Fruit fly (Drosophila melanogaster) whole organism, embryonic: ENCODE measurements around the gene NijC.
A peak's percentile ranks its signal among the peaks of the same experiment; 100 is the strongest.

Experiments used
- Blimp-1 ChIP-seq: fragments of 200-800 bp; sonication (Bioruptor generic); optimal IDR thresholded peaks from 3 replicates; lab custom pipeline; 2018; ENCODE audit warnings: missing biosample characterization, missing genetic modification characterization, mild to moderate bottlenecking, moderate library complexity, missing genetic modification reagents
- CG10654 ChIP-seq: fragments of 200-800 bp; sonication (Bioruptor generic); optimal IDR thresholded peaks from 2 replicates; lab custom pipeline; 2016; ENCODE audit warnings: missing biosample characterization, missing genetic modification characterization
- CG11398 ChIP-seq: fragments of 200-800 bp; sonication (Bioruptor generic); optimal IDR thresholded peaks from 2 replicates; lab custom pipeline; 2016; ENCODE audit warnings: missing biosample characterization, missing genetic modification characterization
- CG11504 ChIP-seq: fragments of 200-800 bp; sonication (Bioruptor generic); optimal IDR thresholded peaks from 3 replicates; lab custom pipeline; 2019; ENCODE audit warnings: missing biosample characterization, mild to moderate bottlenecking, missing genetic modification characterization, moderate library complexity
- CG12155 ChIP-seq: fragments of 200-800 bp; sonication (Bioruptor generic); optimal IDR thresholded peaks from 3 replicates; lab custom pipeline; 2016; ENCODE audit warnings: missing biosample characterization, missing genetic modification characterization
- CG12391 ChIP-seq: fragments of 200-800 bp; sonication (Bioruptor generic); optimal IDR thresholded peaks from 3 replicates; lab custom pipeline; 2018; ENCODE audit warnings: missing biosample characterization, mild to moderate bottlenecking, missing genetic modification characterization, moderate library complexity
- CG13296 ChIP-seq: fragments of 200-800 bp; sonication (Bioruptor generic); optimal IDR thresholded peaks from 3 replicates; lab custom pipeline; 2018; ENCODE audit warnings: missing biosample characterization, mild to moderate bottlenecking, missing genetic modification characterization
- CG13424 ChIP-seq: fragments of 200-800 bp; sonication (Bioruptor generic); optimal IDR thresholded peaks from 2 replicates; lab custom pipeline; 2019; ENCODE audit warnings: missing biosample characterization, mild to moderate bottlenecking, missing genetic modification characterization, moderate library complexity
- CG13775 ChIP-seq: fragments of 200-800 bp; sonication (Bioruptor generic); optimal IDR thresholded peaks from 3 replicates; lab custom pipeline; 2017; ENCODE audit warnings: missing biosample characterization, mild to moderate bottlenecking, missing genetic modification characterization
- CG14710 ChIP-seq: fragments of 200-800 bp; sonication (Bioruptor generic); optimal IDR thresholded peaks from 3 replicates; lab custom pipeline; 2019; ENCODE audit warnings: missing biosample characterization, mild to moderate bottlenecking, missing genetic modification characterization, moderate library complexity
- CG15269 ChIP-seq: fragments of 200-800 bp; sonication (Bioruptor generic); optimal IDR thresholded peaks from 2 replicates; lab custom pipeline; 2018; ENCODE audit warnings: missing biosample characterization, mild to moderate bottlenecking, missing genetic modification characterization, moderate library complexity
- CG1602 ChIP-seq: fragments of 200-800 bp; sonication (Bioruptor generic); optimal IDR thresholded peaks from 3 replicates; lab custom pipeline; 2016; ENCODE audit warnings: missing biosample characterization, missing genetic modification characterization
- CG1647 ChIP-seq: fragments of 200-800 bp; sonication (Bioruptor generic); optimal IDR thresholded peaks from 3 replicates; lab custom pipeline; 2016; ENCODE audit warnings: missing biosample characterization, missing genetic modification characterization
- CG17912 ChIP-seq: fragments of 200-800 bp; sonication (Bioruptor generic); optimal IDR thresholded peaks from 2 replicates; lab custom pipeline; 2018; ENCODE audit warnings: missing biosample characterization, mild to moderate bottlenecking, missing genetic modification characterization
- CG2678 ChIP-seq: fragments of 200-800 bp; sonication (Bioruptor generic); optimal IDR thresholded peaks from 3 replicates; lab custom pipeline; 2019; ENCODE audit warnings: missing biosample characterization, mild to moderate bottlenecking, missing genetic modification characterization, moderate library complexity
- CG30020 ChIP-seq: fragments of 200-800 bp; optimal IDR thresholded peaks from 2 replicates; lab custom pipeline; 2019; ENCODE audit warnings: missing biosample characterization, mild to moderate bottlenecking, missing genetic modification characterization, moderate library complexity
- CG31224 ChIP-seq: fragments of 200-800 bp; sonication (Bioruptor generic); IDR thresholded peaks from 2 replicates; pipeline ENCODE4 v1.3.6; 2022; ENCODE audit warnings: missing biosample characterization, missing genetic modification characterization
- CG31365 ChIP-seq: fragments of 200-800 bp; sonication (Bioruptor generic); optimal IDR thresholded peaks from 2 replicates; lab custom pipeline; 2018; ENCODE audit warnings: missing biosample characterization, mild to moderate bottlenecking, missing genetic modification characterization
- CG32767 ChIP-seq: fragments of 200-800 bp; sonication (Bioruptor generic); IDR thresholded peaks from 2 replicates; pipeline ENCODE4 v1.3.6; 2022; ENCODE audit warnings: missing biosample characterization, missing genetic modification characterization
- CG33213 ChIP-seq: fragments of 200-800 bp; sonication (Bioruptor generic); optimal IDR thresholded peaks from 3 replicates; lab custom pipeline; 2016; ENCODE audit warnings: missing biosample characterization, missing genetic modification characterization
- CG3726 ChIP-seq: fragments of 200-800 bp; sonication (Bioruptor generic); IDR thresholded peaks from 3 replicates; pipeline ENCODE4, ENCODE4 v1.3.6; 2022; ENCODE audit warnings: missing biosample characterization, missing genetic modification characterization
- CG4820 ChIP-seq: fragments of 200-800 bp; sonication (Bioruptor generic); optimal IDR thresholded peaks from 3 replicates; lab custom pipeline; 2016; ENCODE audit warnings: missing biosample characterization, missing genetic modification characterization
- CG7271 ChIP-seq: fragments of 200-800 bp; sonication (Bioruptor generic); optimal IDR thresholded peaks from 2 replicates; lab custom pipeline; 2018; ENCODE audit warnings: missing biosample characterization, mild to moderate bottlenecking, missing genetic modification characterization, moderate library complexity
- CG7928 ChIP-seq: fragments of 200-800 bp; sonication (Bioruptor generic); optimal IDR thresholded peaks from 2 replicates; lab custom pipeline; 2017; ENCODE audit warnings: missing biosample characterization, mild to moderate bottlenecking, missing genetic modification characterization
- CrebB ChIP-seq: fragments of 200-800 bp; sonication (Bioruptor generic); optimal IDR thresholded peaks from 3 replicates; lab custom pipeline; 2018; ENCODE audit warnings: missing biosample characterization, mild to moderate bottlenecking, missing genetic modification characterization
- D19A ChIP-seq: fragments of 200-800 bp; optimal IDR thresholded peaks from 3 replicates; lab custom pipeline; 2019; ENCODE audit warnings: missing biosample characterization, mild to moderate bottlenecking, missing genetic modification characterization, moderate library complexity
- Dek ChIP-seq: fragments of 200-800 bp; sonication (Bioruptor generic); optimal IDR thresholded peaks from 3 replicates; lab custom pipeline; 2019; ENCODE audit warnings: missing biosample characterization, mild to moderate bottlenecking, missing genetic modification characterization, moderate library complexity
- Fer3 ChIP-seq: fragments of 200-800 bp; sonication (Bioruptor generic); optimal IDR thresholded peaks from 2 replicates; lab custom pipeline; 2018; ENCODE audit warnings: missing biosample characterization, mild to moderate bottlenecking, missing genetic modification characterization, moderate library complexity
- Hr51 ChIP-seq, 2 experiments: fragments of 200-800 bp; sonication (Bioruptor generic); optimal IDR thresholded peaks; 2 replicates in 1 of 2; 3 replicates in 1 of 2; lab custom pipeline; 2016 to 2018; ENCODE audit warnings: missing biosample characterization in 2 of 2, missing genetic modification characterization in 2 of 2, mild to moderate bottlenecking in 1 of 2, moderate library complexity in 1 of 2
- Hsf ChIP-seq: fragments of 200-800 bp; sonication (Bioruptor generic); optimal IDR thresholded peaks from 3 replicates; lab custom pipeline; 2016; ENCODE audit warnings: missing biosample characterization, missing genetic modification characterization
- Lim3 ChIP-seq: fragments of 200-800 bp; sonication (Bioruptor generic); IDR thresholded peaks from 2 replicates; pipeline ENCODE4 v1.3.6; 2022; ENCODE audit warnings: missing biosample characterization, missing genetic modification characterization
- MESR4 ChIP-seq: fragments of 200-800 bp; sonication (Bioruptor generic); optimal IDR thresholded peaks from 2 replicates; lab custom pipeline; 2018; ENCODE audit warnings: missing biosample characterization, mild to moderate bottlenecking, missing genetic modification characterization, moderate library complexity
- Sox100B ChIP-seq: fragments of 200-800 bp; sonication (Bioruptor generic); optimal IDR thresholded peaks from 3 replicates; lab custom pipeline; 2018; ENCODE audit warnings: missing biosample characterization, mild to moderate bottlenecking, missing genetic modification characterization
- Spps ChIP-seq: fragments of 200-800 bp; sonication (Bioruptor generic); optimal IDR thresholded peaks from 2 replicates; lab custom pipeline; 2018; ENCODE audit warnings: missing biosample characterization, mild to moderate bottlenecking, missing genetic modification characterization
- Sry-β ChIP-seq: fragments of 200-800 bp; sonication (Bioruptor generic); optimal IDR thresholded peaks from 2 replicates; lab custom pipeline; 2018; ENCODE audit warnings: missing biosample characterization, mild to moderate bottlenecking, missing genetic modification characterization, moderate library complexity
- Sry-δ ChIP-seq: fragments of 200-800 bp; sonication (Bioruptor generic); optimal IDR thresholded peaks from 2 replicates; lab custom pipeline; 2016; ENCODE audit warnings: missing biosample characterization, missing genetic modification characterization
- az2 ChIP-seq: fragments of 200-800 bp; sonication (Bioruptor generic); optimal IDR thresholded peaks from 3 replicates; lab custom pipeline; 2016; ENCODE audit warnings: missing biosample characterization, missing genetic modification characterization
- br ChIP-seq: fragments of >200 bp; optimal IDR thresholded peaks from 2 replicates; lab custom pipeline; 2017
- cad ChIP-seq: fragments of >200 bp; optimal IDR thresholded peaks from 2 replicates; lab custom pipeline; 2017; ENCODE audit warnings: missing biosample characterization, missing genetic modification characterization
- caup ChIP-seq: fragments of 200-800 bp; sonication (Bioruptor generic); optimal IDR thresholded peaks from 3 replicates; lab custom pipeline; 2017; ENCODE audit warnings: missing biosample characterization, mild to moderate bottlenecking, missing genetic modification characterization, moderate library complexity; ENCODE audit not compliant: severe bottlenecking
- chinmo ChIP-seq: fragments of 200-800 bp; sonication (Bioruptor generic); IDR thresholded peaks from 4 replicates; pipeline ENCODE4 v1.3.6; 2022; ENCODE audit warnings: missing biosample characterization, missing genetic modification characterization; ENCODE audit not compliant: partially characterized antibody
- ci ChIP-seq: fragments of 200-800 bp; sonication (Bioruptor generic); IDR thresholded peaks from 3 replicates; pipeline ENCODE4 v1.3.6; 2022; ENCODE audit warnings: missing biosample characterization, missing genetic modification characterization
- croc ChIP-seq: fragments of 200-800 bp; sonication (Bioruptor generic); conservative IDR thresholded peaks from 3 replicates; pipeline ENCODE4 v1.3.6; 2022; ENCODE audit warnings: missing biosample characterization, missing genetic modification characterization
- dm ChIP-seq: fragments of 200-800 bp; sonication (Bioruptor generic); optimal IDR thresholded peaks from 3 replicates; lab custom pipeline; 2016; ENCODE audit warnings: missing biosample characterization, missing genetic modification characterization
- emc ChIP-seq: fragments of 200-800 bp; sonication (Bioruptor generic); optimal IDR thresholded peaks from 2 replicates; lab custom pipeline; 2016; ENCODE audit warnings: missing biosample characterization, missing genetic modification characterization
- fd64A ChIP-seq: fragments of 200-800 bp; sonication (Bioruptor generic); optimal IDR thresholded peaks from 3 replicates; lab custom pipeline; 2018; ENCODE audit warnings: missing biosample characterization, mild to moderate bottlenecking, missing genetic modification characterization
- kay ChIP-seq: fragments of 200-800 bp; sonication (Bioruptor generic); optimal IDR thresholded peaks from 2 replicates; lab custom pipeline; 2016; ENCODE audit warnings: missing biosample characterization, missing genetic modification characterization
- pb ChIP-seq: fragments of 200-800 bp; sonication (Bioruptor generic); optimal IDR thresholded peaks from 3 replicates; lab custom pipeline; 2016; ENCODE audit warnings: missing biosample characterization, missing genetic modification characterization
- prd ChIP-seq, 3 experiments: fragments of >200 bp in 2 of 3; fragments of 200-800 bp in 1 of 3; sonication (Bioruptor generic) in 1 of 3; optimal IDR thresholded peaks in 2 of 3; IDR thresholded peaks in 1 of 3; 2 replicates in 2 of 3; 3 replicates in 1 of 3; pipeline versions ENCODE4 v1.3.6 to Lab custom; 2017 to 2022; ENCODE audit warnings: missing biosample characterization in 1 of 3, missing genetic modification characterization in 1 of 3

The NijC gene

DNA sequence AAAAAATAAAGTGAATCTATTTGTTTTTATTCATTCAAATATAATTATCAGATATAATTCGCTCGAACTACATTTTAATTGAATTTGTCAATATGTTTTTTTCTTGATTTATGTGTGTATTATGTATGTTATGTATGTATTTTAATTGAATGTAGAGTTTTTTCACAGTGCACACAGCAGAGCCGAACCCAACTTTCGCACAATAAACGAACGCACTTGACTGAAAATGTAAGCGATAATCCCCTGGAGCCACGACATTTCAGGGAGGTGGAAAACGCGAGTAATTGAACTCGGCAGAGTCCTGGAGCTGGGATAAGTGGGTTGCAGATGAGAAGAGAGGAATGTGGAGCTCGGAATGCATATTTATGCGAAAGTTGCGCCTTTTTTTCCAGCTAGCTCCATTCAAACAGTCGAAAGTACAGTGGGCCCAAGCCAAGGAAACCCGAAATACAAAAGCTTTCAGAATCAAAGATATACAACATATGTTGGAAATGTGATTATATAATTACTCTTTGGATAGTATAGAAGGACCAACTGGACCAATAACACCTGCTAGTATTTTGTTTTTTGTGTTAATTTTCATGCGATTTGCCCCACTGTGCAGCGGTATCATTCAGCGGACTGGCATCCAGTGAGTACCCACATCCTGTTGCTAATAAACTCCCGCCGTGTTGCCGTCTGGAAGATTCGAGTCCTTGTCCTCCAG lies 33.2 kb downstream of the NijC start (continued):
- no peak for TF ChIP-seq CG13424
- no peak for TF ChIP-seq Spps (tag; lab: Kevin White, UChicago)
- no peak for TF ChIP-seq Sox100B (GFP tag; lab: Kevin White, UChicago)
- TF ChIP-seq D19A (tag; lab: Kevin White, UChicago), result no peak
- TF ChIP-seq kay (GFP tag; lab: Kevin White, UChicago), result no peak
- no peak for TF ChIP-seq CG31224 (GFP tag; lab: Robert Waterston, UW)
- no peak for TF ChIP-seq cad (GFP tag; lab: Kevin White, UChicago)
- TF ChIP-seq CG4820 (GFP tag; lab: Kevin White, UChicago), result no peak
- TF ChIP-seq CG12155 (GFP tag; lab: Kevin White, UChicago), result no peak
- TF ChIP-seq CG30020 (tag; lab: Kevin White, UChicago), result no peak
- TF ChIP-seq emc, result no peak
- TF ChIP-seq CG33213 (GFP tag; lab: Kevin White, UChicago), result no peak
- no peak for TF ChIP-seq pb (GFP tag; lab: Kevin White, UChicago)
- no peak for TF ChIP-seq br (lab: Kevin White, UChicago)
- TF ChIP-seq MESR4 (GFP tag; lab: Kevin White, UChicago), result no peak
- TF ChIP-seq fd64A (GFP tag; lab: Kevin White, UChicago), result no peak
- no peak for TF ChIP-seq CG13296 (GFP tag; lab: Kevin White, UChicago)
- TF ChIP-seq CrebB (tag; lab: Kevin White, UChicago), result no peak
- peak; percentile 40 for TF ChIP-seq CG11504 (tag; lab: Kevin White, UChicago)
- no peak for TF ChIP-seq Sry-δ (GFP tag; lab: Kevin White, UChicago)
- no peak for TF ChIP-seq CG13775 (GFP tag; lab: Kevin White, UChicago)
- TF ChIP-seq dm (GFP tag; lab: Kevin White, UChicago), result no peak
- peak; percentile 12 for TF ChIP-seq Hsf (GFP tag; lab: Kevin White, UChicago)
- TF ChIP-seq ci (GFP tag; lab: Robert Waterston, UW), result peak; percentile 61; the same call in 2 of the 3 replicates
- TF ChIP-seq CG15269 (tag; lab: Kevin White, UChicago), result peak; percentile 49
- TF ChIP-seq CG17912 (GFP tag; lab: Kevin White, UChicago), result no peak
- no peak for TF ChIP-seq Sry-β (GFP tag; lab: Kevin White, UChicago)
- TF ChIP-seq CG31365 (tag; lab: Kevin White, UChicago), result no peak
- TF ChIP-seq chinmo (GFP tag; lab: Robert Waterston, UW), result no peak
- no peak for TF ChIP-seq Dek (tag; lab: Kevin White, UChicago)
- TF ChIP-seq Lim3 (GFP tag; lab: Robert Waterston, UW), result no peak
- no peak for TF ChIP-seq CG14710
- no peak for TF ChIP-seq Blimp-1
- no peak for TF ChIP-seq CG1602 (GFP tag; lab: Kevin White, UChicago)
- TF ChIP-seq CG1647, result no peak
- no peak for TF ChIP-seq CG10654 (GFP tag; lab: Kevin White, UChicago)
- no peak for TF ChIP-seq CG7271 (tag; lab: Kevin White, UChicago)
- no peak for TF ChIP-seq prd (optimal IDR thresholded peaks at IDR 0.05; lab: Kevin White, UChicago)
- peak; percentile 39; the same call in 2 of the 3 replicates for TF ChIP-seq prd (GFP tag; IDR thresholded peaks at IDR 0.05; lab: Robert Waterston, UW)
- TF ChIP-seq CG7928 (GFP tag; lab: Kevin White, UChicago), result no peak
- peak; percentile 8 for TF ChIP-seq az2
- TF ChIP-seq croc (GFP tag; lab: Robert Waterston, UW), result no peak
- TF ChIP-seq Hr51 (GFP tag; optimal IDR thresholded peaks at IDR 0.05; lab: Kevin White, UChicago), result peak in 1 of 2 experiments; percentile 16
- TF ChIP-seq CG2678, result peak; percentile 36
- no peak for TF ChIP-seq CG32767
- TF ChIP-seq Fer3 (tag; lab: Kevin White, UChicago), result no peak
- no peak for TF ChIP-seq CG3726 (GFP tag; lab: Robert Waterston, UW)
- TF ChIP-seq CG12391 (tag; lab: Kevin White, UChicago), result no peak
- TF ChIP-seq caup (GFP tag; lab: Kevin White, UChicago), result no peak
- TF ChIP-seq CG11398, result no peak
